Fruit fly (Drosophila melanogaster) whole organism, larva: ENCODE results near the gene bru2.
A peak's percentile ranks its signal among the peaks of the same experiment; 100 is the strongest.

Experiments used
- noc ChIP-seq: fragments of 200-800 bp; sonication (Bioruptor generic); optimal IDR thresholded peaks from 3 replicates; lab custom pipeline; 2019; ENCODE audit warnings: missing biosample characterization, mild to moderate bottlenecking, missing genetic modification characterization, moderate library complexity

The bru2 gene

dm6 chr2L:12343634-12344269 is at the start of gene bru2, which contains the start of gene CG43813:
Gene bru2 (plus strand): TSS chr2L:12344219.
Gene CG43813 (minus strand): TSS chr2L:12344266.
- no peak for TF ChIP-seq noc

- TF ChIP-seq noc = no peak
Observed at dm6 chr2L:12314838-12315237, 29.2 kb upstream of the bru2 start.

- TF ChIP-seq noc = no peak
Observed at dm6 chr2L:12337162-12337561, 6.9 kb upstream of the bru2 start.

- TF ChIP-seq noc = no peak
Observed at dm6 chr2L:12338548-12338947, 5.5 kb upstream of the bru2 start, which contains the start of gene CG31862. Gene CG31862 (plus strand): TSS chr2L:12338848.

DNA sequence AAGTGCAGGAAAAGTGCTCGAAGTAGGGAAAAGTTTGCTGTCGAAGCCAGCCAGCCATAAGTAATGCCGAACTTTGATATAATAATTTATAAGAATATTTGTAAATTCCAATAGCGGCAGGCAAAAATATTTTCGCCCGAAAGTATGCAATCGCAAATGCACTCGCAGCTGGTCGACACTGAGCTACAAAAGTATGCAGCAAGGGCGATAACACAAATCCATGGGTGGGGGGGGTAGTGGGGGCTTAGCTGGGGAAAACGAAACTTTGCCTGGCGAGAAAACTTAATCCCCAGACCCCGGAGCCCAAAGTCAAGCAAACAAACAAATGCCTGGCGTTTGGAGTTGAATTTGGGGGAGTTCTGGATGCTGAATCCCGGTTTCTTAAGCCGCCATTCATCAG is 2.3 kb upstream of the bru2 start:
- no peak for TF ChIP-seq noc

DNA sequence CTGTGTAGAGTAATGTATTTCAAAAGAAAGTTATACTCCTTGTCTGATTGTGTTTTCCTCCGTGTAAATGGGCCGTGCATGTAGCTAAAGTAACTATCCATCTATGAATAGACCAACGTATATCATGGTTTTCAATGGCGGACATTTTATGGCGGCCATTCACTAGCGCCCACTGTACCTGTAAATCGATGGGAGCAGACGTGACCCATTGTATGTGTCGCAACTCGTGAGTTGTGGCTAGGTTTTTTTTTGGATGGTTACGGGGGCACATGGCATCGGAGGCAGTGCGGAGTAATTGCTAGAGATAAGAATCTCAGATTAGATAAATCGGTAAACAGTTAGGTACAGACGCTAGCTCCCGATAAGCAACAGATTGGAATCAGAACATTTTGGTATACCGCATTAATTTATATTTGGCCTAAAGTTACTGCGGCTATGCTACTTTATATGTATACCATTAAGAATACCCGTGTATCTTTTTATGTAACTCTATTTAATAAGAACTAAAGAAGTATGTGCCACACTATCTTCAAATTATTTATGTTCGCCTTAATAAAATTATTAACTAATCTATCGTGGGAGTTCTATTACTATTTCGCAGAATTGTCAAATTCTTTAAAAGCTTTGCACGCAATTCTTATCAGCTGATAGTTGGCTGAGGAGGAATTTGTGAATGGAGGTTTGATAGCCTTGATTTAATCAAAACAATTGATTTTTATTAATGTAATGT is 2.3 kb downstream of the bru2 start:
- peak; percentile 4 for TF ChIP-seq noc

DNA sequence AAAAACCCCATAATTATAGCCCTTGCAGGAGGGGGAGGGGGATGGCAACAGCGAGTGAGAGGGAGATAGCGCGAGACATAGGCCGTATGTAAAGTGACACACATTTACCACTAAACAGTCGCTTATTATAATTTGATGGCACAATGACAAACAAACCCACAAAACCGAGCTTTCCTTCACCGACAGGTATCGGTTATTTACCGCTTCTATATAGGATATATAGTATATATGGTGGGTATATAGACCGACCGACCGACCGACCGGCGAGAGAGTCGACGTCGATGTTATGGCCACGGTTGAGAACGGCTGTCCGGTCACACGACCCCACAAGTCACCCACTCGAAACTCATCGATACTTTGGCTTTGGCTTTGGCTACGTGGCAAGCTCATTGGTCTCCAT is 3.0 kb downstream of the bru2 start:
- no peak for TF ChIP-seq noc

DNA sequence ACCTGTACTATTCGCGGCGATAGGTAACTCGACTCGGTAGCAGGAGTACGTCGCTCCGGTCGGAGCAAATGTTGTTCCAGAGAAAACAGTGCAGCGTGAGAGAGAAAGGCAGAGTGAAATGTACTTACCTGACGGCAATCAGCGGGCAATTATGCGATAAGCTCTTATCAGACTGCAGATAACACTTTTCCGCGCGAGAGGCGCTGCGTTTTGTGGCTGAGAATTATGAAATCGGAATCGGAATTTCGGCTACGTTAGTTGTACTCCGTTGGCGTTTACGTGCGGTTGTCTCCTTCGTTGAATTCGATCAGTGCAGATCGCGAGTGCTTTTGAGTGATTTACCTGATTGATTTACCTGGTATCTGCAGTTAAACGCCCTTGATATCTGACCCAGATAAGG is 3.8 kb downstream of the bru2 start:
- TF ChIP-seq noc = no peak

dm6 chr2L:12348407-12349091 is 4.5 kb downstream of the bru2 start:
- TF ChIP-seq noc = no peak

DNA sequence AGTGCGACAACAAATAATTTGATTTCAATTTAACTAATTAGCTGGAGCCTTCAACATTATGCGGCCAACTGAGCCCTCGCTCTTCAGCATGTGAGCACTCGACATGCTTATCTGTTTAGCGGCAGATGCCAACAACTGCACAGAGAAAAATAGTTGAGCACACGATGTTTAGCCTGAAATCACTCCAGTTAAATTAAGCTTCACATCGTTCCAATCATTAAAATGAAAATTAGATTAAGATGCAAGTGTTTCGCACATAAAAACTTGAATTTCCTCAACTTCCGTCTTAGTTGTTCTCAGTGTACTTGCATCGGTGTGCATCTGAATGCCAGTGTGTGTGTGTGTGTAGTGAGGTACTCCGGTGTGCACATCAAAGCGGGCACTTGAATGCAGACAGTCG is 6.9 kb downstream of the bru2 start:
- TF ChIP-seq noc = no peak

dm6 chr2L:12351969-12352368 is 8.0 kb downstream of the bru2 start:
- TF ChIP-seq noc = no peak

dm6 chr2L:12353926-12354325 is 9.9 kb downstream of the bru2 start:
- no peak for TF ChIP-seq noc

DNA sequence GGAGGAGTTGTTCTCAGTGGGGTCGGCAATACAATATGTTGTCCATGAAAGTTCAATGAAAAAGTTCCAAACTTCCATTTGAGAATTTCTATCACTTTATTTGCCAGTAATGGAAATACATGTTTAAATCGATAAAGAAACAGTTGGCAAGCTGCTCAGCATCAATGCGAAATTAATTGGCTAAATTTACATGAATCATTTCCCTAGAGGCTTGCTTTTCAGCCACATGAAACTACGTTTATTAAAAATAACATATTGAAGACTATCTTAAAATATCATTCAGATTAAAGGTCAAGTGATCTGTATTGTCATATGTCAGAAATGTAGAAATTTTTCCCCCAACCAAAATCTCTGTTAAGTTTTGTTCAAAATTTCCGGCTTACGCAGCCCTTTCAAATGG is 12.1 kb downstream of the bru2 start, which contains the start of gene CG17010:
Gene CG17010, plus strand, starts transcription at position 301 of the 400 bp plus-strand sequence.
- no peak for TF ChIP-seq noc

DNA sequence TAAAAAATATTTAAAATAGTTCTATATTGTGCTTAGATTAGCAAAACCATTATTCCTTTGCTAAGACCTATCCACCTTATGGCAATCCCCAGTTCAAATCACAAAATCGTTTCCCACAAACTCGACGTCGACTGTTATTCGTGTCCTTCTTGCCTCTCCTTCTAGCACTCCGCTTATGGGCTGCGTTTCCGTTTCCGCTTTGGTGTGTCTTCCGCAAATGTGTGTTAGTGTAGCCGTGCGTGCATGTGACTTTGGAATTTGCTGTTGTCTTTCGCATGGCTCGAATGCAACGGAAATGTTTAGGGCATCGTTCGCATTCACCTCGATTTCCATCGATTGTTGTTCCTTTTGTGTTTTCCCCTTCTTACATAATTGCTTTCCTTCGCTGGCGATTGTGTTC is 19.2 kb downstream of the bru2 start:
- no peak for TF ChIP-seq noc

- no peak for TF ChIP-seq noc
Observed at dm6 chr2L:12364090-12364489, 20.1 kb downstream of the bru2 start.

DNA sequence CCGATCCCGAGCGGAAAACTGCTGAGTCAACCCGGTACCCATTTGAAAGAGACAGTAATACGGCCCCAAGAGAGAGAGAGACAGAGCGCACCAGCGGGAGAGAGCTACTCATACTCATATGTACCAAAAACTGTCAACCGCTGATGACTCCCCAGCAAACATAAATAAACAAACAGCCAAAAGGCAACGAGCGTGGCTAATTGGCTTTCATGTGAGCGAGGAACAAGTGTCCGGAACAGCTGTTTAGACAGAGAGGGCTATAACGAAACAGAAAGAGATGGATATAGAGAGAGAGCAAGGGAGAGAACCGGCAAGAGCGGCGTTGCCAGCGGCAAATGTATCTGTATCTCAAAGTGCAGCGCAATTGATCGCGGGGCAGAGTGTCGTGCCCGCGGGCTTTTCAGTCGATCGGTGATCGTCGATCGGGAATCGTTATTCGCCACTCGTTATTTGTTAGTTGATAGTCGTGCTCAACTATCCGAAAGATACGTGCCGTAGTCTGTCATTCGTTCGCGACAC is 22.0 kb downstream of the bru2 start:
- TF ChIP-seq noc = peak; percentile 30

- no peak for TF ChIP-seq noc
Observed at dm6 chr2L:12369612-12370011, 25.6 kb downstream of the bru2 start.
